Fruit fly (Drosophila melanogaster): Measurements from ENCODE around the gene CG11892.

- no peak for TF ChIP-seq CG8478 (optimal IDR thresholded peaks at IDR 0.05)
- no peak for TF ChIP-seq CTCF (optimal IDR thresholded peaks at IDR 0.05)
Observed at dm6 chr3R:25237314-25237713, 44.0 kb upstream of the CG11892 start, which contains the start of gene Jhbp7.
